Fruit fly (Drosophila melanogaster): ENCODE data around the gene Sc2.

Sc2 gene

DNA sequence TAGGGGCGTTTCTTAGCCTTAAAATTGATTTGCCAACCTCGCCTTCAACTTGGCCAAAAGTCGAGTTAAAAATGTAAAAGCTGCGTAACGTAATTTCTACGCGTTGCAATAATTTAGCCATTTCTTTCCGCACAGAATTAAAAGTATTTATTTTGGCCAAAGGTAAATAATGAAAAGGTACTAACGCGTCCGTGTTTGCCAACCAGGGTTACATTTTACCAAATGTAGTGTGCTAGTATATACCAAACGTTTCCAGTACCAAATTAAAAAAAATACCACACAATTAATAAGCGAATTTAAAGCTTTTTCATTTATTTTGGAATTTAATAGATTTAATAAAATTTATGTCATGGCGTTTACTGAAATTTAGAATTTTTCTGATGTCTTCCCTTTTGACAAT, 4.3 kb upstream of the Sc2 start, which contains the start of gene Ccz1:
Ccz1 (minus strand) TSS at position 179 of the 400 bp plus-strand sequence.
- peak; percentile 44 for TF ChIP-seq CG12768 (GFP tag; optimal IDR thresholded peaks at IDR 0.05)
- peak; percentile 11 for TF ChIP-seq CG14711 (tag; optimal IDR thresholded peaks at IDR 0.05)
- no peak for TF ChIP-seq Clk (GFP tag; optimal IDR thresholded peaks at IDR 0.05)
- peak; percentile 84 for TF ChIP-seq kay (GFP tag; ENCODE audit: borderline replicate concordance)
- peak; percentile 4 for TF ChIP-seq Hr96 (GFP tag; optimal IDR thresholded peaks at IDR 0.05)
- peak; percentile 47 for TF ChIP-seq CG33017 (tag; optimal IDR thresholded peaks at IDR 0.05)
- peak; percentile 58 for TF ChIP-seq CG7045 (GFP tag; optimal IDR thresholded peaks at IDR 0.05)
- TF ChIP-seq CG7101 (tag; optimal IDR thresholded peaks at IDR 0.05), result peak; percentile 73
- peak; percentile 84 for TF ChIP-seq ovo (GFP tag; optimal IDR thresholded peaks at IDR 0.05)
- TF ChIP-seq cic (GFP tag; optimal IDR thresholded peaks at IDR 0.05), result peak; percentile 48
- no peak for TF ChIP-seq cnc (optimal IDR thresholded peaks at IDR 0.05)
- TF ChIP-seq CG1620 (GFP tag; optimal IDR thresholded peaks at IDR 0.05), result peak; percentile 82
- peak; percentile 47 for TF ChIP-seq pad (GFP tag; optimal IDR thresholded peaks at IDR 0.05)
- peak; percentile 9 for TF ChIP-seq bab1 (GFP tag; optimal IDR thresholded peaks at IDR 0.05)
- TF ChIP-seq Crg-1 (GFP tag; optimal IDR thresholded peaks at IDR 0.05), result peak; percentile 91
- peak; percentile 58 for TF ChIP-seq CG5204 (GFP tag; optimal IDR thresholded peaks at IDR 0.05)
- peak; percentile 61 for TF ChIP-seq CG11617 (GFP tag; optimal IDR thresholded peaks at IDR 0.05)
- TF ChIP-seq Mnt (GFP tag; optimal IDR thresholded peaks at IDR 0.05), result peak; percentile 44
- peak; percentile 28 for TF ChIP-seq tj (GFP tag; optimal IDR thresholded peaks at IDR 0.05)
- peak; percentile 49 for TF ChIP-seq toe (GFP tag; optimal IDR thresholded peaks at IDR 0.05)

DNA sequence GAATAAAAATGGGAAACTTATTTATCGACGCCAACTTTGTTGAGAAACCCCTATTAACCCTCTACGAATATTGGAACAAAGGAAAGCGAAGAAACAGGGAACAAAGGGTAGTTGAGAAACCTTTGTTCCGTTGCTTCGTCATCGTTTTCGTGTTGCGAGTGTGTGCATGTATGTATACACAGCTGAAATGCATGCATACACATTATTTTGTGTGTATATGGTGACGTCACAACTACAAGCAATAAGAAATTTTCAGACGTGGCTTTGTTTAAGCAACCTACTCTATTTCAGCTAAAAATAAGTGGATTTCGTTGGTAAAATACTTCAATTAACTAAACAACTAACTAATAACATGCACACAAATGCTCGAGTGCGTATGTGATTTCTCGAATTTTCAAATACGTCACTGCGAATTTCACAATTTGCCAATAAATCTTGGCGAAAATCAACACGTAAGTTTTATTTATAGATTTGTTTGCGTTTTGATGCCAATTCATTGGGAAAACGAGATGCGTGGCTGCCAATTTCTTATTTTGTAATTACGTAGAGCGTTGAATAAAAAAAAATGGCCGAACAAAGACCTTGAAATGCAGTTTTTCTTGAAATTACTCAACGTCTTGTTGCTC, 1.3 kb upstream of the Sc2 start:
- TF ChIP-seq ovo (GFP tag; optimal IDR thresholded peaks at IDR 0.05) (no peak), tj (GFP tag; optimal IDR thresholded peaks at IDR 0.05) (peak; percentile 87), Clk (GFP tag; optimal IDR thresholded peaks at IDR 0.05) (peak; percentile 1), kay (GFP tag; ENCODE audit: borderline replicate concordance) (peak; percentile 95), Crg-1 (GFP tag; optimal IDR thresholded peaks at IDR 0.05) (peak; percentile 4), CG5204 (GFP tag; optimal IDR thresholded peaks at IDR 0.05) (peak; percentile 10), Mnt (GFP tag; optimal IDR thresholded peaks at IDR 0.05) (peak; percentile 22), CG14711 (tag; optimal IDR thresholded peaks at IDR 0.05) (no peak), toe (GFP tag; optimal IDR thresholded peaks at IDR 0.05) (no peak), CG7045 (GFP tag; optimal IDR thresholded peaks at IDR 0.05) (no peak), CG12768 (GFP tag; optimal IDR thresholded peaks at IDR 0.05) (peak; percentile 67), pad (GFP tag; optimal IDR thresholded peaks at IDR 0.05) (no peak), Hr96 (GFP tag; optimal IDR thresholded peaks at IDR 0.05) (no peak)

DNA sequence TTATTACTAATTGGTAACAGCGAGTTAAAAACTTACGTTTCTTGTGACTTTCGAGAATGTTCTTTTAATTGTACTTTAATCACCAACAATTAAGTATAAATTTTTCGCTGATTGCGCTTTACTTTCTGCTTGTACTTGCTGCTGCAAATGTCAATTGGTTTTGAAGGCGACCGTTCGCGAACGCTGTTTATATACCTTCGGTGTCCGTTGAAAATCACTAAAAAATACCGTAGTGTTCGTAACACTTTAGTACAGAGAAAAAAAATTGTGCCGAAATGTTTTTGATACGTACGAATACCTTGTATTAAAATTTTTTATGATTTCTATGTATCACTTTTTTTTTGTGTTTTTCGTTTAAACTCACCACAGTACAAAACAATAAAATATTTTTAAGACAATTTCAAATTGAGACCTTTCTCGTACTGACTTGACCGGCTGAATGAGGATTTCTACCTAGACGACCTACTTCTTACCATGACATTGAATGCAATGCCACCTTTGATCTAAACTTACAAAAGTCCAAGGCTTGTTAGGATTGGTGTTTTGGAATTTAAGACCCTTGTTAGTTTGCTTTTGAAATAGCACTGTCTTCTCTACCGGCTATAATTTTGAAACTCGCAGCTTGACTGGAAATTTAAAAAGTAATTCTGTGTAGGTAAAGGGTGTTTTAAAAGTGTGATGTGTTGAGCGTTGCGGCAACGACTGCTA, 647 bp upstream of the Sc2 start, which contains the start of gene Ubi-p63E:
Ubi-p63E (minus strand) TSS at position 694 of the 708 bp plus-strand sequence.
- peak; percentile 80 for TF ChIP-seq kay (GFP tag; ENCODE audit: borderline replicate concordance)
- TF ChIP-seq Mnt (GFP tag; optimal IDR thresholded peaks at IDR 0.05), result peak; percentile 83
- TF ChIP-seq Crg-1 (GFP tag; optimal IDR thresholded peaks at IDR 0.05), result peak; percentile 46
- peak; percentile 51 for TF ChIP-seq cic (GFP tag; optimal IDR thresholded peaks at IDR 0.05)
- TF ChIP-seq CG11617 (GFP tag; optimal IDR thresholded peaks at IDR 0.05), result peak; percentile 63
- peak; percentile 82 for TF ChIP-seq CG7045 (GFP tag; optimal IDR thresholded peaks at IDR 0.05)
- TF ChIP-seq CG5204 (GFP tag; optimal IDR thresholded peaks at IDR 0.05), result peak; percentile 78
- TF ChIP-seq tj (GFP tag; optimal IDR thresholded peaks at IDR 0.05), result no peak
- TF ChIP-seq cnc (optimal IDR thresholded peaks at IDR 0.05), result no peak
- TF ChIP-seq CG7101 (tag; optimal IDR thresholded peaks at IDR 0.05), result peak; percentile 56
- peak; percentile 45 for TF ChIP-seq CG12768 (GFP tag; optimal IDR thresholded peaks at IDR 0.05)
- TF ChIP-seq Hr96 (GFP tag; optimal IDR thresholded peaks at IDR 0.05), result peak; percentile 51
- TF ChIP-seq ovo (GFP tag; optimal IDR thresholded peaks at IDR 0.05), result peak; percentile 68
- TF ChIP-seq bab1 (GFP tag; optimal IDR thresholded peaks at IDR 0.05), result peak; percentile 55
- peak; percentile 86 for TF ChIP-seq toe (GFP tag; optimal IDR thresholded peaks at IDR 0.05)
- peak; percentile 50 for TF ChIP-seq CG33017 (tag; optimal IDR thresholded peaks at IDR 0.05)
- TF ChIP-seq CG14711 (tag; optimal IDR thresholded peaks at IDR 0.05), result peak; percentile 57
- peak; percentile 54 for TF ChIP-seq CG1620 (GFP tag; optimal IDR thresholded peaks at IDR 0.05)
- TF ChIP-seq Clk (GFP tag; optimal IDR thresholded peaks at IDR 0.05), result peak; percentile 47
- TF ChIP-seq pad (GFP tag; optimal IDR thresholded peaks at IDR 0.05), result peak; percentile 32

DNA sequence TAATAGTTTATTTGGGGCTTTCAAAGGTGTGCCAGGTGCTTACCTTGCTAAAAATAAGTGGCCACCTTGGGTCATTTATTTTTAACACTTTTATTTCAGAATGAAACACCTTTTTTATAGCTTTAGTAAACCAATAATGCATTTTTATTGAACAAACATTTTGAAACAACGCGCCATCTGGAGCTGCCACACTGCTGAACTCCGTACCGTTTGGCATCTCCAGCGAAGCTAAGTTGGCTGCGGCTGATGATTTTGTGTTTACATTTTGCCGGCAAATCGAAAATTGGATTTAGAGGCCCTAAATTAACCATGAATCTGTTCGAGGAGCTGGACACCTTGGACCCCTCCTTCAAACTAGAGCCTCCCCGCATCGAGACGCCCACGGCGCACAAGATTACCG, 1.8 kb downstream of the Sc2 start, which contains the start of gene ida:
ida (plus strand) TSS at position 234 of the 400 bp plus-strand sequence.
- TF ChIP-seq cnc (optimal IDR thresholded peaks at IDR 0.05) (no peak), ovo (GFP tag; optimal IDR thresholded peaks at IDR 0.05) (no peak), CG1620 (GFP tag; optimal IDR thresholded peaks at IDR 0.05) (no peak), Clk (GFP tag; optimal IDR thresholded peaks at IDR 0.05) (no peak), CG12768 (GFP tag; optimal IDR thresholded peaks at IDR 0.05) (peak; percentile 29), bab1 (GFP tag; optimal IDR thresholded peaks at IDR 0.05) (peak; percentile 23), kay (GFP tag; ENCODE audit: borderline replicate concordance) (no peak), tj (GFP tag; optimal IDR thresholded peaks at IDR 0.05) (peak; percentile 14), CG14711 (tag; optimal IDR thresholded peaks at IDR 0.05) (no peak), Mnt (GFP tag; optimal IDR thresholded peaks at IDR 0.05) (peak; percentile 41), cic (GFP tag; optimal IDR thresholded peaks at IDR 0.05) (peak; percentile 27)

Measured in whole organism, adult.